Worm (Caenorhabditis elegans): ENCODE results near the gene T25E4.2.

ce11 chrII:5555522-5555921, 26.7 kb downstream of the T25E4.2 start:
- no peak for TF ChIP-seq him-1 (tag; optimal IDR thresholded peaks at IDR 0.05)
- TF ChIP-seq dao-5 (tag; optimal IDR thresholded peaks at IDR 0.05): no peak
- TF ChIP-seq W03F9.2 (tag; optimal IDR thresholded peaks at IDR 0.05): no peak

All from whole organism, L4/young adult.